Fruit fly (Drosophila melanogaster): ENCODE results near the gene mesh.

mesh gene

DNA sequence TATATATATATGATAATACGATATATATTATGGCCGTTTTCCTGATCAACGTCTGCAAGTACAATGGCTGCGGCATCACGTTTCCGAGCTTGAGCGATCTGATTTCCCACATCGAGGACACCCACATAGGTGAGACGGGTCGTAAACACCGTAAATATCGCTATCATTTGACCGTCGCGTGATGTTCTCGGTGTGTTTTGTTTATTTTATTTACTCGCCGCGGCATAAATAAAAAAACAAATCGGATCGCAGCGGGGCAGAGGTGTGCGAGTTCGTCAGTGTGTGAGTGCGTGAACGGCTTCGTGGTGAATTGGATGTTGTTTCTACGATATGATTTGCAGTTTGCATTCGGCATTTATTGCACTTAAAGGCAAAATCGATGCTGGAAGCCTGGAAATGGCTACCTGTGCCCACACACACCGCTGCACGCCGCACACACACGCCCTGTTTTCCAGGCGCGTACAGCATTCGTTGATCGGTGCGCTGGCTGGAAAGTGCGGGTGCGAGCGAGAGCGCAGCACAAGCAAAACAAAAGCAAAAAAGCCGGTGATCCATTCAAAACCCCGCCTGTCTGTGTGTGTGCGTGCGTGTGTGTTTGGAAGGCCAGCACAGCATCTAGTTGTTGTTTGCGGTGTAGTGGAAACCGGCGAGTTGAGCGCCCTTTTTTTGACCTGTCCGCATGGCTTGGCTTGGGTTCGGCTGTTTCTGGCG lies 25.9 kb upstream of the mesh start:
- TF ChIP-seq h (GFP tag; optimal IDR thresholded peaks at IDR 0.05), result peak; percentile 17
- TF ChIP-seq Rel (GFP tag; optimal IDR thresholded peaks at IDR 0.05), result peak; percentile 47
- TF ChIP-seq Rel (tag; optimal IDR thresholded peaks at IDR 0.05), result no peak
- peak; percentile 12 for TF ChIP-seq psq (GFP tag; optimal IDR thresholded peaks at IDR 0.05)
- TF ChIP-seq jim (GFP tag; optimal IDR thresholded peaks at IDR 0.05), result peak; percentile 95
- TF ChIP-seq Jra (GFP tag; optimal IDR thresholded peaks at IDR 0.05), result no peak
- no peak for TF ChIP-seq GATAd (GFP tag; optimal IDR thresholded peaks at IDR 0.05)
- TF ChIP-seq HLH106 (tag; optimal IDR thresholded peaks at IDR 0.05), result no peak
- no peak for TF ChIP-seq N (GFP tag; optimal IDR thresholded peaks at IDR 0.05)
- TF ChIP-seq Mio (GFP tag; optimal IDR thresholded peaks at IDR 0.05), result no peak
- TF ChIP-seq Hr83 (GFP tag; optimal IDR thresholded peaks at IDR 0.05; ENCODE audit: poor library complexity, severe bottlenecking), result peak; percentile 41
- peak; percentile 21 for TF ChIP-seq Dif (GFP tag; optimal IDR thresholded peaks at IDR 0.05; ENCODE audit: partially characterized antibody)
- no peak for TF ChIP-seq Vsx2 (GFP tag; optimal IDR thresholded peaks at IDR 0.05; ENCODE audit: partially characterized antibody)
- peak; percentile 55 for TF ChIP-seq Sp1 (GFP tag; optimal IDR thresholded peaks at IDR 0.05)
- peak; percentile 15 for TF ChIP-seq br (GFP tag; optimal IDR thresholded peaks at IDR 0.05)
- no peak for TF ChIP-seq woc (GFP tag; optimal IDR thresholded peaks at IDR 0.05)
- peak; percentile 12 for TF ChIP-seq Hr78 (GFP tag; optimal IDR thresholded peaks at IDR 0.05)

DNA sequence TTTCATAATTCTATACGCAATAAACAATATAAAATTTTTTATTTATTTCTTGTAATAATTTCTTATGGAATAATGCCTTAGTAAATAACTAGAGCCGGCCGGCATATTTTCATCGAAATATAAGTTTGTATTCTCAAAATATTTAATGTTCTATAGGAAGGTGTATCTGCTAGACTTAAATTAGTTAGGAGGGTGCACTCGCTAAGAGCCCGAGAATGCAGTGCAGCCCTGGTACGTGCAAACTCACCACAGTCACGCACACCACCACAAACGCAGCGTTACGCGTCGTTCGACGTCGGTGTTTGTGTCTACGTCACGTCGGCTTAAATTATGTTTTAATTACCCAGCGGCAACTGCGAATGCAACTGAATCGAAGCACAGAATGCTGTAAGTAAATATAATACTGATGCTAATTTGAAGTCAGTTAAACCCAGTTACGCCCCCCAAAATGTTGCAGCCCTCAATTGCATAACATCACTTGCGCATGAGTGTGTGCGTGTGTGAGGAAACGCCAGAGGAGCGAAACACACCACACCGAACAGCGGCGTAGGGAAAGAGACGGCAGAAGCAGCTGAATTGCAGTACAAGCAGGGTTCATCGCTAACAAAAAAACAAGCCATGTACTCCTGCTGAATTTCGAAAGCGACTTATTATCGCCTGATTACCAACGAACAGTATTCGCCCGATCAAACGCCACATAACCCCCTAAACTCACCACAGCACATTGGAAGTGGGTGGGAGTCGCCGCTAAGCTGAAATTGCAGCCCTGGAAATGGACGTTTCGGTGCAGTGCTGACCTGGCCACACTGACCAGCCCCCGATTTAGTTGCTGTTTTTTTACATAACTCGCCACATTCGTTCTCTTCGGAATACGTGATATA lies 25.1 kb upstream of the mesh start, which contains the start of gene CG12054:
Gene CG12054 (plus strand): TSS at position 247 of the 881 bp plus-strand sequence.
- no peak for TF ChIP-seq pan (optimal IDR thresholded peaks at IDR 0.05)
- TF ChIP-seq N (GFP tag; optimal IDR thresholded peaks at IDR 0.05), result peak; percentile 15
- TF ChIP-seq Dif (GFP tag; optimal IDR thresholded peaks at IDR 0.05; ENCODE audit: partially characterized antibody), result peak; percentile 6
- TF ChIP-seq Hr83 (GFP tag; optimal IDR thresholded peaks at IDR 0.05; ENCODE audit: poor library complexity, severe bottlenecking), result peak; percentile 9
- TF ChIP-seq usp (GFP tag; optimal IDR thresholded peaks at IDR 0.05), result no peak
- TF ChIP-seq Myc (optimal IDR thresholded peaks at IDR 0.05), result peak; percentile 71
- no peak for TF ChIP-seq CrebA (GFP tag; optimal IDR thresholded peaks at IDR 0.05; ENCODE audit: borderline replicate concordance)
- no peak for TF ChIP-seq CG32264 (GFP tag; optimal IDR thresholded peaks at IDR 0.05)
- TF ChIP-seq Hr78 (GFP tag; optimal IDR thresholded peaks at IDR 0.05), result no peak
- peak in 1 of 2 experiments; percentile 5 for TF ChIP-seq foxo (GFP tag; optimal IDR thresholded peaks at IDR 0.05)
- TF ChIP-seq Rel (GFP tag; optimal IDR thresholded peaks at IDR 0.05), result no peak
- TF ChIP-seq Rel (tag; optimal IDR thresholded peaks at IDR 0.05), result peak; percentile 48
- TF ChIP-seq GATAd (GFP tag; optimal IDR thresholded peaks at IDR 0.05), result no peak
- TF ChIP-seq fru (GFP tag; optimal IDR thresholded peaks at IDR 0.05), result no peak
- peak; percentile 7 for TF ChIP-seq HLH106 (tag; optimal IDR thresholded peaks at IDR 0.05)
- TF ChIP-seq ey (GFP tag; optimal IDR thresholded peaks at IDR 0.05), result peak; percentile 19
- TF ChIP-seq Vsx2 (GFP tag; optimal IDR thresholded peaks at IDR 0.05; ENCODE audit: partially characterized antibody), result no peak

dm6 chr3R:31218997-31219992 lies 23.7 kb upstream of the mesh start, which contains the start of gene ATPsynC:
Gene ATPsynC, minus strand, starts transcription at chr3R:31219630.
- TF ChIP-seq dmrt93B (GFP tag; optimal IDR thresholded peaks at IDR 0.05) (no peak), Rel (GFP tag; optimal IDR thresholded peaks at IDR 0.05) (no peak), Rel (tag; optimal IDR thresholded peaks at IDR 0.05) (peak; percentile 61), GATAd (GFP tag; optimal IDR thresholded peaks at IDR 0.05) (no peak), woc (GFP tag; optimal IDR thresholded peaks at IDR 0.05) (no peak), Hr78 (GFP tag; optimal IDR thresholded peaks at IDR 0.05) (peak; percentile 14), Hr83 (GFP tag; optimal IDR thresholded peaks at IDR 0.05; ENCODE audit: poor library complexity, severe bottlenecking) (peak; percentile 57), Myc (optimal IDR thresholded peaks at IDR 0.05) (peak; percentile 4), brk (GFP tag; optimal IDR thresholded peaks at IDR 0.05) (no peak), sv (GFP tag; optimal IDR thresholded peaks at IDR 0.05) (peak; percentile 19), CG9705 (GFP tag; optimal IDR thresholded peaks at IDR 0.05) (no peak), CrebA (GFP tag; optimal IDR thresholded peaks at IDR 0.05; ENCODE audit: borderline replicate concordance) (no peak), jim (GFP tag; optimal IDR thresholded peaks at IDR 0.05) (no peak), Dif (GFP tag; optimal IDR thresholded peaks at IDR 0.05; ENCODE audit: partially characterized antibody) (no peak), Abd-B (GFP tag; optimal IDR thresholded peaks at IDR 0.05) (no peak), h (GFP tag; optimal IDR thresholded peaks at IDR 0.05) (peak; percentile 59), psq (GFP tag; optimal IDR thresholded peaks at IDR 0.05) (no peak), dl (GFP tag; optimal IDR thresholded peaks at IDR 0.05; ENCODE audit: insufficient read depth in 1 of 2, partially characterized antibody in 2 of 2) (peak; percentile 16 to 47), foxo (GFP tag; optimal IDR thresholded peaks at IDR 0.05) (peak in 1 of 2 experiments; percentile 30), Dfd (GFP tag; optimal IDR thresholded peaks at IDR 0.05) (no peak), Hnf4 (GFP tag; optimal IDR thresholded peaks at IDR 0.05) (no peak), rgr (GFP tag; optimal IDR thresholded peaks at IDR 0.05) (peak; percentile 31), fru (GFP tag; optimal IDR thresholded peaks at IDR 0.05) (no peak), ey (GFP tag; optimal IDR thresholded peaks at IDR 0.05) (no peak), sage (GFP tag; optimal IDR thresholded peaks at IDR 0.05) (no peak), Mio (GFP tag; optimal IDR thresholded peaks at IDR 0.05) (no peak), Sp1 (GFP tag; optimal IDR thresholded peaks at IDR 0.05) (peak; percentile 75), N (GFP tag; optimal IDR thresholded peaks at IDR 0.05) (peak; percentile 95), HLH106 (tag; optimal IDR thresholded peaks at IDR 0.05) (peak; percentile 7), OdsH (GFP tag; optimal IDR thresholded peaks at IDR 0.05) (peak; percentile 2), br (GFP tag; optimal IDR thresholded peaks at IDR 0.05) (peak; percentile 40)
